Fruit fly (Drosophila melanogaster): ENCODE data around the gene CG14879.

CG14879 gene

dm6 chr3R:16360008-16360407 is 11.0 kb upstream of the CG14879 start, which contains the start of gene CG42446:
Gene CG42446 (minus strand): TSS chr3R:16360108.
- TF ChIP-seq Smox (GFP tag; optimal IDR thresholded peaks at IDR 0.05) (no peak), Sox15 (GFP tag; optimal IDR thresholded peaks at IDR 0.05) (no peak), Hr39 (GFP tag; optimal IDR thresholded peaks at IDR 0.05) (no peak), Blimp-1 (GFP tag; optimal IDR thresholded peaks at IDR 0.05) (no peak), CG6808 (GFP tag; optimal IDR thresholded peaks at IDR 0.05) (no peak), CG16779 (tag; optimal IDR thresholded peaks at IDR 0.05) (no peak), spab (GFP tag; optimal IDR thresholded peaks at IDR 0.05) (no peak), Met (GFP tag; optimal IDR thresholded peaks at IDR 0.05) (no peak), CG6792 (GFP tag; optimal IDR thresholded peaks at IDR 0.05) (no peak), CG9139 (GFP tag; optimal IDR thresholded peaks at IDR 0.05) (no peak), Hr38 (GFP tag; optimal IDR thresholded peaks at IDR 0.05) (no peak), CG10631 (GFP tag; optimal IDR thresholded peaks at IDR 0.05) (no peak), vri (GFP tag; optimal IDR thresholded peaks at IDR 0.05) (no peak), fkh (GFP tag; optimal IDR thresholded peaks at IDR 0.05) (no peak), CG4318 (GFP tag; optimal IDR thresholded peaks at IDR 0.05) (no peak)

- TF ChIP-seq CG32006 (GFP tag; optimal IDR thresholded peaks at IDR 0.05) (no peak), CG6792 (GFP tag; optimal IDR thresholded peaks at IDR 0.05) (no peak), CG10669 (GFP tag; optimal IDR thresholded peaks at IDR 0.05) (no peak), CG4318 (GFP tag; optimal IDR thresholded peaks at IDR 0.05) (no peak), achi (GFP tag; optimal IDR thresholded peaks at IDR 0.05) (peak; percentile 98), svp (GFP tag) (no peak), Hr4 (GFP tag; optimal IDR thresholded peaks at IDR 0.05) (no peak), acj6 (GFP tag; optimal IDR thresholded peaks at IDR 0.05) (no peak), dsx (GFP tag; optimal IDR thresholded peaks at IDR 0.05; ENCODE audit: poor library complexity, severe bottlenecking) (peak; percentile 74), CG6808 (GFP tag; optimal IDR thresholded peaks at IDR 0.05) (peak; percentile 100), Hr39 (GFP tag; optimal IDR thresholded peaks at IDR 0.05) (no peak), CG9139 (GFP tag; optimal IDR thresholded peaks at IDR 0.05) (no peak)
Measured at dm6 chr3R:16359098-16359497, 10.1 kb upstream of the CG14879 start, which contains the start of gene CG17931. Gene CG17931 (minus strand): TSS chr3R:16359466.

- TF ChIP-seq CG16779 (tag; optimal IDR thresholded peaks at IDR 0.05): peak; percentile 33
- TF ChIP-seq CG1621 (tag; optimal IDR thresholded peaks at IDR 0.05): no peak
- TF ChIP-seq CG6163 (GFP tag; IDR thresholded peaks at IDR 0.05): 0 out of 3 replicates have a peak, but pooled peaks have one; percentile 15
- no peak for TF ChIP-seq CG10669 (GFP tag; optimal IDR thresholded peaks at IDR 0.05)
- TF ChIP-seq spab (GFP tag; optimal IDR thresholded peaks at IDR 0.05): no peak
- no peak for TF ChIP-seq esn (GFP tag; optimal IDR thresholded peaks at IDR 0.05)
- TF ChIP-seq CG6854 (GFP tag; optimal IDR thresholded peaks at IDR 0.05): peak; percentile 73
- TF ChIP-seq CG8632 (GFP tag; optimal IDR thresholded peaks at IDR 0.05): no peak
- no peak for TF ChIP-seq salr (GFP tag; optimal IDR thresholded peaks at IDR 0.05)
- TF ChIP-seq eg (GFP tag; IDR thresholded peaks at IDR 0.05): peak; percentile 24; the same call in 1 of the 3 replicates
- TF ChIP-seq Ets96B (tag; optimal IDR thresholded peaks at IDR 0.05): no peak
- TF ChIP-seq CG6792 (GFP tag; optimal IDR thresholded peaks at IDR 0.05): no peak
- no peak for TF ChIP-seq CG11762 (GFP tag; optimal IDR thresholded peaks at IDR 0.05; ENCODE audit: insufficient read depth)
- no peak for TF ChIP-seq Smox (GFP tag; optimal IDR thresholded peaks at IDR 0.05)
Measured at dm6 chr3R:16356863-16357215, 7.8 kb upstream of the CG14879 start, which contains the start of gene CG10311. Gene CG10311 (minus strand): TSS chr3R:16357015.

dm6 chr3R:16356215-16356862 is 7.3 kb upstream of the CG14879 start:
- TF ChIP-seq net (GFP tag; optimal IDR thresholded peaks at IDR 0.05): peak; percentile 9
- TF ChIP-seq CG8319 (GFP tag; optimal IDR thresholded peaks at IDR 0.05): no peak
- peak; percentile 94 for TF ChIP-seq svp (GFP tag)
- TF ChIP-seq Hr39 (GFP tag; optimal IDR thresholded peaks at IDR 0.05): no peak
- peak in 1 of 2 experiments; percentile 23 for TF ChIP-seq salr (GFP tag; optimal IDR thresholded peaks at IDR 0.05)
- TF ChIP-seq Eip78C (GFP tag): peak; percentile 1
- TF ChIP-seq Gug (GFP tag; IDR thresholded peaks at IDR 0.05): no peak
- TF ChIP-seq Sox15 (GFP tag; optimal IDR thresholded peaks at IDR 0.05): no peak
- TF ChIP-seq Eip75B (GFP tag; optimal IDR thresholded peaks at IDR 0.05): no peak
- no peak for TF ChIP-seq CG6163 (GFP tag; IDR thresholded peaks at IDR 0.05)
